Fruit fly (Drosophila melanogaster): ENCODE results near the gene Boh2.

The Boh2 gene

dm6 chr2L:11189116-11189449 is 10.3 kb downstream of the Boh2 start:
- TF ChIP-seq CG1792 (GFP tag; optimal IDR thresholded peaks at IDR 0.05) (no peak), CG15011 (GFP tag; optimal IDR thresholded peaks at IDR 0.05) (peak; percentile 5), CG13424 (tag; optimal IDR thresholded peaks at IDR 0.05) (peak; percentile 10), B-H2 (GFP tag; optimal IDR thresholded peaks at IDR 0.05) (no peak), CoRest (tag; optimal IDR thresholded peaks at IDR 0.05) (peak; percentile 45), CG4404 (GFP tag; IDR thresholded peaks at IDR 0.05) (peak; percentile 76), amos (GFP tag; IDR thresholded peaks at IDR 0.05; ENCODE audit: partially characterized antibody) (no peak), CG8765 (GFP tag; IDR thresholded peaks at IDR 0.05) (peak; percentile 74; the same call in 1 of the 2 replicates), Dip2 (GFP tag; IDR thresholded peaks at IDR 0.05) (no peak), Trl (optimal IDR thresholded peaks at IDR 0.05) (no peak), Trl (GFP tag; optimal IDR thresholded peaks at IDR 0.05) (no peak), CG1603 (tag; optimal IDR thresholded peaks at IDR 0.05) (peak; percentile 64), CG11504 (tag; optimal IDR thresholded peaks at IDR 0.05) (peak; percentile 46), dan (GFP tag; IDR thresholded peaks at IDR 0.05) (no peak), zfh1 (GFP tag; IDR thresholded peaks at IDR 0.05) (peak; percentile 55; the same call in 1 of the 3 replicates), Awh (GFP tag; IDR thresholded peaks at IDR 0.05) (0 out of 2 replicates have a peak, but pooled peaks have one; percentile 31), CG6813 (GFP tag; optimal IDR thresholded peaks at IDR 0.05) (peak; percentile 12), CG31441 (GFP tag; IDR thresholded peaks at IDR 0.05) (peak; percentile 73), stwl (tag; optimal IDR thresholded peaks at IDR 0.05) (peak; percentile 38), croc (GFP tag; conservative IDR thresholded peaks at IDR 0.05) (peak; percentile 59), Deaf1 (tag; optimal IDR thresholded peaks at IDR 0.05) (no peak), CG12391 (tag; optimal IDR thresholded peaks at IDR 0.05) (peak; percentile 79), org-1 (GFP tag; optimal IDR thresholded peaks at IDR 0.05) (peak; percentile 51), ham (GFP tag; IDR thresholded peaks at IDR 0.05) (no peak), sisA (GFP tag; IDR thresholded peaks at IDR 0.05) (peak; percentile 27; the same call in 1 of the 2 replicates), pan (optimal IDR thresholded peaks at IDR 0.05) (peak in 1 of 2 experiments; percentile 71), pan (GFP tag; optimal IDR thresholded peaks at IDR 0.05 in 1 of 2, IDR thresholded peaks at IDR 0.05 in 1 of 2) (peak; percentile 10 to 32), D19A (tag; optimal IDR thresholded peaks at IDR 0.05) (peak; percentile 78), CG10959 (GFP tag; IDR thresholded peaks at IDR 0.05) (peak; percentile 85), Ssrp (tag; optimal IDR thresholded peaks at IDR 0.05) (peak; percentile 66), CG17328 (GFP tag; IDR thresholded peaks at IDR 0.05) (peak; percentile 75), gsb-n (tag; optimal IDR thresholded peaks at IDR 0.05) (peak; percentile 77), chn (GFP tag; optimal IDR thresholded peaks at IDR 0.05) (no peak), CG12104 (GFP tag; optimal IDR thresholded peaks at IDR 0.05) (peak; percentile 14), CG13123 (GFP tag; optimal IDR thresholded peaks at IDR 0.05) (peak; percentile 15), trem (tag; optimal IDR thresholded peaks at IDR 0.05) (peak; percentile 67), CG1529 (GFP tag; optimal IDR thresholded peaks at IDR 0.05) (peak; percentile 12), CG3407 (GFP tag; optimal IDR thresholded peaks at IDR 0.05) (peak; percentile 26), CG11560 (tag; IDR thresholded peaks at IDR 0.05) (0 out of 3 replicates have a peak, but pooled peaks have one; percentile 27), CG32772 (GFP tag; IDR thresholded peaks at IDR 0.05) (peak; percentile 30; the same call in 1 of the 2 replicates), CG17361 (GFP tag; IDR thresholded peaks at IDR 0.05) (peak; percentile 69), twi (tag; optimal IDR thresholded peaks at IDR 0.05) (peak; percentile 1), Fer1 (GFP tag; optimal IDR thresholded peaks at IDR 0.05) (no peak), CG1602 (GFP tag; optimal IDR thresholded peaks at IDR 0.05) (peak; percentile 74), CG4730 (GFP tag; IDR thresholded peaks at IDR 0.05) (0 out of 2 replicates have a peak, but pooled peaks have one; percentile 10), CG14710 (tag; optimal IDR thresholded peaks at IDR 0.05) (peak; percentile 70), kni (GFP tag; optimal IDR thresholded peaks at IDR 0.05) (peak; percentile 30), sc (optimal IDR thresholded peaks at IDR 0.05) (no peak), sc (GFP tag; optimal IDR thresholded peaks at IDR 0.05) (peak; percentile 53), tgo (GFP tag; IDR thresholded peaks at IDR 0.05) (peak; percentile 20; the same call in 1 of the 3 replicates), dysf (GFP tag; IDR thresholded peaks at IDR 0.05) (peak; percentile 63; the same call in 1 of the 3 replicates), PHDP (tag; optimal IDR thresholded peaks at IDR 0.05) (peak; percentile 56)

Data from whole organism, embryonic.